Fruit fly (Drosophila melanogaster) whole organism, pupa: ENCODE results near the gene hmw.

Experiments
- CG17806 ChIP-seq: fragments of 200-800 bp; sonication (Bioruptor generic); optimal IDR thresholded peaks from 2 replicates; lab custom pipeline; 2018; ENCODE audit warnings: missing biosample characterization, mild to moderate bottlenecking, missing genetic modification characterization, moderate library complexity
- CG8301 ChIP-seq: fragments of 200-800 bp; sonication (Bioruptor generic); optimal IDR thresholded peaks from 2 replicates; lab custom pipeline; 2018; ENCODE audit warnings: missing biosample characterization, mild to moderate bottlenecking, missing genetic modification characterization

- TF ChIP-seq CG17806 (tag; lab: Kevin White, UChicago) (no peak), CG8301 (no peak)
Observed at dm6 chr3R:18314320-18314719, 47.5 kb upstream of the hmw start, which contains the start of gene PKD.
